Worm (Caenorhabditis elegans) whole organism, L1 larva: ENCODE measurements around the gene flp-5.
"Not testable (repeated sequence)": the region's sequence is repeated elsewhere in the genome, so short reads cannot be mapped to it uniquely, and the experiment has no call there.

Source experiments
- C34B4.2 ChIP-seq: sonication (generic microtip); optimal IDR thresholded peaks from 2 replicates; lab custom pipeline; 2017; ENCODE audit warnings: mild to moderate bottlenecking, missing genetic modification characterization, missing compliant biosample characterization
- Y116A8C.19 ChIP-seq: sonication (generic microtip); optimal IDR thresholded peaks from 2 replicates; lab custom pipeline; 2016; ENCODE audit warnings: missing compliant biosample characterization, missing genetic modification characterization, borderline replicate concordance
- aly-2 ChIP-seq: fragments of 150-350 bp; optimal IDR thresholded peaks from 2 replicates; lab custom pipeline; 2014; ENCODE audit warnings: missing biosample characterization, missing genetic modification characterization
- blmp-1 ChIP-seq: fragments of 150-350 bp; optimal IDR thresholded peaks from 2 replicates; lab custom pipeline; 2014; ENCODE audit warnings: missing biosample characterization, missing genetic modification characterization
- ceh-63 ChIP-seq: fragments of 200-800 bp; sonication (Bioruptor generic); optimal IDR thresholded peaks from 2 replicates; lab custom pipeline; 2018; ENCODE audit warnings: mild to moderate bottlenecking, missing genetic modification characterization, missing compliant biosample characterization
- ceh-8 ChIP-seq: fragments of 200-800 bp; sonication (Bioruptor generic); optimal IDR thresholded peaks from 2 replicates; lab custom pipeline; 2018; ENCODE audit warnings: mild to moderate bottlenecking, missing genetic modification characterization, moderate library complexity, missing compliant biosample characterization
- ceh-82 ChIP-seq, 3 experiments: fragments of 150-350 bp in 1 of 3; sonication (generic microtip) in 2 of 3; optimal IDR thresholded peaks; 2 replicates each; lab custom pipeline; 2014 to 2017; ENCODE audit warnings: missing biosample characterization in 3 of 3, missing genetic modification characterization in 3 of 3
- ces-1 ChIP-seq: fragments of 150-350 bp; optimal IDR thresholded peaks from 2 replicates; lab custom pipeline; 2014; ENCODE audit warnings: missing biosample characterization, missing genetic modification reagents, missing genetic modification characterization
- efl-3 ChIP-seq: fragments of 200-800 bp; sonication (Bioruptor generic); optimal IDR thresholded peaks from 2 replicates; lab custom pipeline; 2018; ENCODE audit warnings: mild to moderate bottlenecking, missing genetic modification characterization, missing compliant biosample characterization
- egl-13 ChIP-seq: sonication (generic microtip); optimal IDR thresholded peaks from 2 replicates; lab custom pipeline; 2016; ENCODE audit warnings: missing genotype, missing genetic modification reagents, missing genetic modification characterization, missing compliant biosample characterization
- fkh-10 ChIP-seq: sonication (generic microtip); optimal IDR thresholded peaks from 2 replicates; lab custom pipeline; 2017; ENCODE audit warnings: missing biosample characterization, missing genetic modification reagents, missing genetic modification characterization
- fkh-4 ChIP-seq: sonication (generic microtip); optimal IDR thresholded peaks from 2 replicates; lab custom pipeline; 2016; ENCODE audit warnings: missing compliant biosample characterization, missing genetic modification characterization, borderline replicate concordance
- fkh-8 ChIP-seq: sonication (generic microtip); optimal IDR thresholded peaks from 2 replicates; lab custom pipeline; 2016; ENCODE audit warnings: mild to moderate bottlenecking, missing genetic modification characterization, missing compliant biosample characterization
- hlh-17 ChIP-seq: fragments of 200-800 bp; sonication (Bioruptor generic); optimal IDR thresholded peaks from 2 replicates; lab custom pipeline; 2018; ENCODE audit warnings: missing genetic modification characterization, mild to moderate bottlenecking, missing compliant biosample characterization, moderate library complexity, borderline replicate concordance
- lin-13 ChIP-seq: fragments of 150-350 bp; optimal IDR thresholded peaks from 2 replicates; lab custom pipeline; 2014; ENCODE audit warnings: missing biosample characterization, missing genetic modification reagents, missing genetic modification characterization
- lin-35 ChIP-seq, 2 experiments: fragments of 150-350 bp; optimal IDR thresholded peaks; 2 replicates each; lab custom pipeline; 2014; ENCODE audit warnings: missing biosample characterization in 2 of 2, missing genetic modification characterization in 2 of 2, missing genetic modification reagents in 2 of 2
- lir-3 ChIP-seq: sonication (generic microtip); optimal IDR thresholded peaks from 2 replicates; lab custom pipeline; 2016; ENCODE audit warnings: mild to moderate bottlenecking, missing genetic modification characterization, moderate library complexity, missing compliant biosample characterization; ENCODE audit not compliant: poor library complexity
- nhr-11 ChIP-seq: fragments of 150-350 bp; optimal IDR thresholded peaks from 2 replicates; lab custom pipeline; 2014; ENCODE audit warnings: missing biosample characterization, missing genetic modification characterization
- nhr-237 ChIP-seq: fragments of 150-350 bp; optimal IDR thresholded peaks from 2 replicates; lab custom pipeline; 2014; ENCODE audit warnings: missing biosample characterization, missing genetic modification characterization
- nhr-47 ChIP-seq: sonication (generic microtip); optimal IDR thresholded peaks from 2 replicates; lab custom pipeline; 2016; ENCODE audit warnings: mild to moderate bottlenecking, missing genetic modification characterization, moderate library complexity, missing compliant biosample characterization
- nhr-71 ChIP-seq: sonication (generic microtip); optimal IDR thresholded peaks from 2 replicates; lab custom pipeline; 2016; ENCODE audit warnings: mild to moderate bottlenecking, missing genetic modification characterization, moderate library complexity, missing compliant biosample characterization
- snpc-4 ChIP-seq: fragments of 150-350 bp; optimal IDR thresholded peaks from 2 replicates; lab custom pipeline; 2014; ENCODE audit warnings: missing biosample characterization, missing genetic modification characterization
- sup-37 ChIP-seq: fragments of 200-800 bp; sonication (Bioruptor generic); optimal IDR thresholded peaks from 2 replicates; lab custom pipeline; 2018; ENCODE audit warnings: mild to moderate bottlenecking, missing genetic modification characterization, missing compliant biosample characterization
- tlp-1 ChIP-seq: fragments of 150-350 bp; optimal IDR thresholded peaks from 2 replicates; lab custom pipeline; 2014; ENCODE audit warnings: missing biosample characterization, missing genetic modification characterization
- unc-86 ChIP-seq: sonication (generic microtip); optimal IDR thresholded peaks from 2 replicates; lab custom pipeline; 2016; ENCODE audit warnings: missing genetic modification characterization, missing compliant biosample characterization
- vab-15 ChIP-seq: sonication (generic microtip); optimal IDR thresholded peaks from 2 replicates; lab custom pipeline; 2017; ENCODE audit warnings: missing genotype, mild to moderate bottlenecking, missing genetic modification characterization, missing compliant biosample characterization
- zag-1 ChIP-seq: fragments of 150-350 bp; optimal IDR thresholded peaks from 2 replicates; lab custom pipeline; 2014; ENCODE audit warnings: missing biosample characterization, missing genetic modification characterization
- zip-4 ChIP-seq: fragments of 200-800 bp; sonication (Bioruptor generic); optimal IDR thresholded peaks from 2 replicates; lab custom pipeline; 2018; ENCODE audit warnings: mild to moderate bottlenecking, missing genetic modification characterization, moderate library complexity, missing compliant biosample characterization
- ztf-11 ChIP-seq, 2 experiments: sonication (generic microtip); optimal IDR thresholded peaks; 2 replicates each; lab custom pipeline; 2016 to 2017; ENCODE audit warnings: missing genetic modification characterization in 2 of 2, missing biosample characterization in 1 of 2, missing compliant biosample characterization in 1 of 2

The flp-5 gene

ce11 chrX:8520402-8520801 is 7.6 kb upstream of the flp-5 start, which contains the start of gene H03E18.2:
Gene H03E18.2, minus strand, starts transcription at chrX:8520502.
- TF ChIP-seq lir-3 (no peak), ceh-82 (tag; optimal IDR thresholded peaks at IDR 0.05; lab: Kevin White, UChicago) (no peak), ztf-11 (tag; optimal IDR thresholded peaks at IDR 0.05; lab: Kevin White, UChicago) (no peak), fkh-8 (no peak), zag-1 (tag; lab: Kevin White, UChicago) (no peak), blmp-1 (no peak)

ce11 chrX:8521614-8522013 is 6.4 kb upstream of the flp-5 start, which contains the start of gene C03G5.14:
Gene C03G5.14, plus strand, starts transcription at chrX:8521914.
- TF ChIP-seq C34B4.2 (tag; lab: Kevin White, UChicago), result no peak
- no peak for TF ChIP-seq nhr-71 (tag; lab: Kevin White, UChicago)
- TF ChIP-seq unc-86 (tag; lab: Kevin White, UChicago), result no peak
- TF ChIP-seq tlp-1 (tag; lab: Kevin White, UChicago), result no peak
- TF ChIP-seq nhr-237 (tag; lab: Kevin White, UChicago), result no peak
- no peak for TF ChIP-seq lir-3
- no peak for TF ChIP-seq lin-13 (GFP tag; lab: Kevin White, UChicago)
- no peak for TF ChIP-seq sup-37 (GFP tag; lab: Kevin White, UChicago)
- TF ChIP-seq fkh-8, result no peak
- no peak for TF ChIP-seq ceh-63 (GFP tag; lab: Kevin White, UChicago)
- no peak for TF ChIP-seq vab-15 (tag; lab: Kevin White, UChicago)
- no peak for TF ChIP-seq hlh-17
- TF ChIP-seq nhr-47 (tag; lab: Kevin White, UChicago), result no peak
- TF ChIP-seq aly-2 (tag; lab: Kevin White, UChicago), result no peak
- TF ChIP-seq lin-35 (GFP tag; optimal IDR thresholded peaks at IDR 0.05; lab: Kevin White, UChicago), result no peak
- TF ChIP-seq nhr-11 (tag; lab: Kevin White, UChicago), result no peak
- no peak for TF ChIP-seq Y116A8C.19
- TF ChIP-seq fkh-10 (GFP tag; lab: Kevin White, UChicago), result no peak
- TF ChIP-seq fkh-4, result no peak

- TF ChIP-seq ceh-8 (peak; percentile 91), fkh-8 (peak; percentile 49), efl-3 (no peak)
Observed at ce11 chrX:8523000-8523399, 5.0 kb upstream of the flp-5 start.

ce11 chrX:8535006-8535405 is 7.0 kb downstream of the flp-5 start, which contains the start of gene nspc-1:
Gene nspc-1, minus strand, starts transcription at chrX:8535106.
- TF ChIP-seq zip-4 (GFP tag; lab: Kevin White, UChicago); ces-1 (GFP tag; lab: Kevin White, UChicago); nhr-11 (tag; lab: Kevin White, UChicago): not testable (repeated sequence)

- TF ChIP-seq C34B4.2 (tag; lab: Kevin White, UChicago), result no peak
- TF ChIP-seq sup-37 (GFP tag; lab: Kevin White, UChicago), result no peak
- TF ChIP-seq ceh-82 (tag; optimal IDR thresholded peaks at IDR 0.05; lab: Kevin White, UChicago), result no peak
- TF ChIP-seq snpc-4, result no peak
- no peak for TF ChIP-seq egl-13
Observed at ce11 chrX:8536791-8537190, 8.7 kb downstream of the flp-5 start, which contains the start of gene nspc-3. Gene nspc-3, plus strand, starts transcription at chrX:8537091.

ce11 chrX:8538262-8538776 is 10.3 kb downstream of the flp-5 start, which contains the start of the genes nspc-4 and nspc-5:
Gene nspc-4, minus strand, starts transcription at chrX:8538362.
Gene nspc-5, plus strand, starts transcription at chrX:8538726.
- TF ChIP-seq ces-1 (GFP tag; lab: Kevin White, UChicago); efl-3; lin-13 (GFP tag; lab: Kevin White, UChicago): not testable (repeated sequence)
